Worm (Caenorhabditis elegans): ENCODE measurements around the gene ooc-5.

Gene ooc-5

DNA sequence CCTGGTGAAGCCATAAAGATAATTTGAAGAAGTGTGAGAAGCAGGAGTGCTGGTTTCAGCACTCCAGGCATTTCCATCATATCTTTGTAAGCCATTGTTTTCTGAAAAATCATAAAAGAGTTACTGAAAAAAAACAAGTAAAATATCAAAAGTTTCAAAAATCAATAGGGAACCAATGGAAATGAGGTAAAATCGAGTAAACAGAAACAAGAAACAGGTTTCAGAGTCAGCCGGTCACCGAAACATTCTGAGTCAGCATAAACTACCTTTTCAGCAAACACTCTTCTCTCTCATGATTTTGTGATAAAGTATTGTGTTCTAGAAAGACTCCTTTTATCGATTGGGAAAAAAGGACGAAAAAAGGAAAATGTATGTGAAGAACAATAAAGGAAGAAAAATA is 3.5 kb upstream of the ooc-5 start, which contains the start of gene C18E9.9:
Gene C18E9.9, minus strand, starts transcription at position 101 of the 400 bp plus-strand sequence.
- TF ChIP-seq fax-1 (tag; optimal IDR thresholded peaks at IDR 0.05) (no peak), ama-1 (optimal IDR thresholded peaks at IDR 0.05) (no peak), hlh-15 (tag; optimal IDR thresholded peaks at IDR 0.05) (no peak), ceh-2 (tag; optimal IDR thresholded peaks at IDR 0.05) (no peak), unc-55 (GFP tag; optimal IDR thresholded peaks at IDR 0.05) (no peak), odd-2 (tag; optimal IDR thresholded peaks at IDR 0.05) (no peak), ttx-3 (tag; optimal IDR thresholded peaks at IDR 0.05) (no peak), eyg-1 (tag; optimal IDR thresholded peaks at IDR 0.05) (no peak), pag-3 (tag; optimal IDR thresholded peaks at IDR 0.05; ENCODE audit: borderline replicate concordance) (no peak), sox-2 (GFP tag; IDR thresholded peaks at IDR 0.05) (no peak), nhr-232 (tag; optimal IDR thresholded peaks at IDR 0.05) (no peak), pqm-1 (tag; optimal IDR thresholded peaks at IDR 0.05) (no peak), Y22D7AL.16 (tag; optimal IDR thresholded peaks at IDR 0.05) (no peak), rnt-1 (tag; optimal IDR thresholded peaks at IDR 0.05) (no peak), sox-4 (tag; optimal IDR thresholded peaks at IDR 0.05) (no peak), ceh-6 (GFP tag; optimal IDR thresholded peaks at IDR 0.05) (no peak), zip-5 (tag; optimal IDR thresholded peaks at IDR 0.05) (no peak)

DNA sequence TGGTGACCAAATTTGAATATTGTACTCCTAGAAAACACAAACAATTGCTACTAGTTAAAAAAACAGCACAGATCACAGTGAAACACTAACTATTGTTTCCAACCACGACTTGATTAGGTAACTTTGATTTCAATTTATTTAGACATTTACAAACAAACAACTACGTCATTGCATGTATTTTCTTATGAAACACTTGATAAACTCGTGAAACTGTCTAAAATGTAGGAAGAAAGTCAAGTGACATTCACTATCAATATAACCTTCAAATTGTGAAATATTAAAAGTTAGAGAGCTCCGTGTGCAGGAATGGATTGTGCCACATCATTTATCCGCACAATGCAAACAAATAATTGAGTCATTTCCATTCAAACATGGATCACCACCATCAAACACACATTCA is 2.7 kb upstream of the ooc-5 start:
- TF ChIP-seq nhr-232 (tag; optimal IDR thresholded peaks at IDR 0.05), result no peak
- TF ChIP-seq F13H6.1 (tag; optimal IDR thresholded peaks at IDR 0.05), result no peak
- TF ChIP-seq dmd-4 (tag; optimal IDR thresholded peaks at IDR 0.05; ENCODE audit: borderline replicate concordance), result no peak
- no peak for TF ChIP-seq dve-1 (tag; optimal IDR thresholded peaks at IDR 0.05)
- TF ChIP-seq ceh-34 (tag; optimal IDR thresholded peaks at IDR 0.05), result no peak
- no peak for TF ChIP-seq elt-2 (tag; optimal IDR thresholded peaks at IDR 0.05)
- TF ChIP-seq pqm-1 (tag; optimal IDR thresholded peaks at IDR 0.05), result no peak
- no peak for TF ChIP-seq hlh-8 (tag; optimal IDR thresholded peaks at IDR 0.05)
- TF ChIP-seq elt-4 (tag; optimal IDR thresholded peaks at IDR 0.05), result no peak
- TF ChIP-seq eyg-1 (tag; optimal IDR thresholded peaks at IDR 0.05), result no peak
- no peak for TF ChIP-seq ceh-31 (tag; optimal IDR thresholded peaks at IDR 0.05)
- TF ChIP-seq pag-3 (tag; optimal IDR thresholded peaks at IDR 0.05; ENCODE audit: borderline replicate concordance), result no peak
- TF ChIP-seq ceh-14 (tag; optimal IDR thresholded peaks at IDR 0.05), result no peak
- no peak for TF ChIP-seq K02D7.2 (tag; optimal IDR thresholded peaks at IDR 0.05)
- TF ChIP-seq npax-4 (tag; optimal IDR thresholded peaks at IDR 0.05), result no peak
- TF ChIP-seq T23F11.4 (GFP tag; optimal IDR thresholded peaks at IDR 0.05), result no peak
- TF ChIP-seq ceh-30 (tag; optimal IDR thresholded peaks at IDR 0.05), result no peak
- TF ChIP-seq tbx-7 (tag; optimal IDR thresholded peaks at IDR 0.05), result no peak
- TF ChIP-seq ztf-16 (tag; optimal IDR thresholded peaks at IDR 0.05), result no peak
- TF ChIP-seq sdc-2 (tag; optimal IDR thresholded peaks at IDR 0.05), result no peak

- TF ChIP-seq gmeb-2 (tag; optimal IDR thresholded peaks at IDR 0.05) (no peak), eyg-1 (tag; optimal IDR thresholded peaks at IDR 0.05) (no peak), pag-3 (tag; optimal IDR thresholded peaks at IDR 0.05; ENCODE audit: borderline replicate concordance) (no peak), ceh-18 (tag; optimal IDR thresholded peaks at IDR 0.05) (no peak), fkh-6 (tag; optimal IDR thresholded peaks at IDR 0.05) (no peak), lin-11 (tag; optimal IDR thresholded peaks at IDR 0.05) (no peak), K02D7.2 (tag; optimal IDR thresholded peaks at IDR 0.05) (no peak), K09A11.1 (tag; optimal IDR thresholded peaks at IDR 0.05; ENCODE audit: insufficient read depth) (no peak), C08G9.2 (tag; optimal IDR thresholded peaks at IDR 0.05) (no peak), unc-55 (GFP tag; optimal IDR thresholded peaks at IDR 0.05) (no peak), syd-9 (tag; optimal IDR thresholded peaks at IDR 0.05) (no peak), madf-2 (tag; optimal IDR thresholded peaks at IDR 0.05) (no peak), C38D4.7 (GFP tag; optimal IDR thresholded peaks at IDR 0.05) (no peak)
Measured at ce11 chrII:8991602-8992001, 1.4 kb upstream of the ooc-5 start.

Measured in whole organism, late embryonic.